Fruit fly (Drosophila melanogaster): ENCODE measurements around the gene Rab7.

Rab7 gene

DNA sequence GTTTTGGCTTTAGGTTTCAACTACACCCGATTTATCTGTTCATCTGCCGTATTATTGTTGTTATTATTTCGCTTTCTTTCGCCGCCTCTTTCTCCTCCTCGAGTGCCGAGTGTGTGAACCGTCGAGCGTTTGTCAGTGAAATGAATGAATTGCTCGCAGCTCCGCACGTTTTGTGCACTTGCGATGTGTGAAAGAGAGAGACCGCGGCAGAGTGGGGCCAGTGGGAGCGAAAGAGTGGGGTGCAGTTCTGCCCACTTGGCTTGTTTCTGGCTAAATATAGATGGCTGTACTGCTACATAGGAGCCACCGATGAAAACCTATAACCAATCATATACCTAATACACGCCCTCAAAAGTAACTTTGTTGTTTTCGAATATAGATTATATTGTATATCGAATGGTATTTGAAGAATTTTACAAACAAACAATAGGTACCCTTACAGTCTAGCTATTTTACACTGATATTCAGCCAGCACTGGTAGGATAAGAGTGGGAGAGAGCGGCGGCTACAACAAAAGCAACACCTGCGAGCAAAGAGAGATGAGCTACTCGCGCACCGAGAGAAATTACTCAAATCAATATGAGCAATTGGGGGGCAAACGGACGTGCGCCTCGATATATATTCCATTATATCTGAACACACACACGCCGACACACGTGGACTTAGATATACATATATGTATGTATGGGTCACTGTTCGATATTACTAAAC lies 13.8 kb downstream of the Rab7 start (continued):
- TF ChIP-seq eg (GFP tag; IDR thresholded peaks at IDR 0.05) (peak; percentile 54), CG1621 (tag; optimal IDR thresholded peaks at IDR 0.05) (no peak), OdsH (GFP tag; optimal IDR thresholded peaks at IDR 0.05) (peak; percentile 47), Smox (GFP tag; optimal IDR thresholded peaks at IDR 0.05) (peak; percentile 1), spab (GFP tag; optimal IDR thresholded peaks at IDR 0.05) (no peak), ss (GFP tag; optimal IDR thresholded peaks at IDR 0.05) (peak in 1 of 2 experiments; percentile 26), CG6276 (GFP tag; optimal IDR thresholded peaks at IDR 0.05) (peak; percentile 41), Gug (GFP tag; IDR thresholded peaks at IDR 0.05) (peak; percentile 46)

DNA sequence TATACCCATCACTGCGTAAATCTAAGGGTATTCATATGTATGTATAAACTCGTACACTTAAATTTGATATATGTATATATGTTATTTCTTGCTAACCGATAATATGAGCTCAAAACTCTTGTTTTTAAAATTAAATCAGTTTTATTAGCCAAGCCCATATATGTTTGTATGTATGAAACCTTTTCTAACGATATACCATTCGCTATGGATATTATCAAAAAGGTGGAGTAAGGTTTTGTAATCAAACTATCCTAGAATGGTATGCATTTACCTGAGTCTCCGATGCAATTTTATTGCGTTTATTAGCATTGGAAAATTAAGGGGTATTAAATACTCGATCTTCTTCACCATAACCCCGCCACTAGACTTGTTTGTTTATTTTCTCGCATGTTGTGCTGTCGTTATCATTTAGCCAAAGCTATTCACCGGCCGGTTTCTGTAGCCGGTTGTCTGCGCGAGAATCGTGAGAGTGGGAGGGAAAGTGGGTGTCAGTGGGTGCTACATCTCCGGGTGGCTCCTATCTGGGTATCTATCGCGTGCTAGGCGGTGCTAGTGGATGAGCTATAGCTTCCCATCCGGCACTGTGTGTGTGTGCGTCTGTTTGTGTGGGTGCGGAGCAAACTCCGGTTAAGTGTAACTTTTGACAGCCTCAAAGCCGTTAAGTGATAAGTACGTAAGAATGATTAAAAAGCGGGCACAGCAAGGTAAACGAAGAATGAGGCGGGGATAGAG lies 15.1 kb downstream of the Rab7 start:
- TF ChIP-seq Eip78C (GFP tag) (peak; percentile 67), topi (GFP tag; optimal IDR thresholded peaks at IDR 0.05) (no peak), CG6276 (GFP tag; optimal IDR thresholded peaks at IDR 0.05) (peak; percentile 57), pdm3 (GFP tag; optimal IDR thresholded peaks at IDR 0.05) (peak; percentile 19), fkh (GFP tag; optimal IDR thresholded peaks at IDR 0.05) (peak; percentile 71), Eip75B (GFP tag; optimal IDR thresholded peaks at IDR 0.05) (peak; percentile 4), Hr4 (GFP tag; optimal IDR thresholded peaks at IDR 0.05) (peak; percentile 32), eg (GFP tag; IDR thresholded peaks at IDR 0.05) (0 out of 3 replicates have a peak, but pooled peaks have one; percentile 14), Sox14 (GFP tag; optimal IDR thresholded peaks at IDR 0.05) (peak; percentile 1), CG3919 (GFP tag; optimal IDR thresholded peaks at IDR 0.05) (peak; percentile 3), CG32006 (GFP tag; optimal IDR thresholded peaks at IDR 0.05) (peak; percentile 58), CG10669 (GFP tag; optimal IDR thresholded peaks at IDR 0.05) (no peak), svp (GFP tag) (peak; percentile 64), Ets96B (tag; optimal IDR thresholded peaks at IDR 0.05) (no peak), salr (GFP tag; optimal IDR thresholded peaks at IDR 0.05) (peak in 1 of 2 experiments; percentile 55)

DNA sequence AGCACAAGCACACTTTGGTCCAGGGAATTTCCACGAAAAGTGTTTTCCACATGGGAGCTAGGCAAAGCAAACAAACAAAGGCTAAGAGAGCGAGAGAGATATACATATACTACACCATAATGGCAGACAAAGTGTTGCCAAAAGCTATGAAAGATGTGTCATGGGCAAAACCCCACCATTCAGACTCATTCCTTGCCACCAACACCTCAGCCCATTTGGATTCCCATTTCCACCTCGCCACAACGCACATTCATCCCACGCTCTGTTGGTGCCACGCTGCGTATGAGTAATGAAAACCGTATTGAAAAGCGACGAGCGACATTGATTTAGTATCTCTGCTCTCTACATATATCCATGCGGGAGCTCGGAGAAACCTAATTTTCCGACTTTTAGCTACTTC lies 16.1 kb downstream of the Rab7 start:
- TF ChIP-seq ss (GFP tag; optimal IDR thresholded peaks at IDR 0.05) (no peak), CG32006 (GFP tag; optimal IDR thresholded peaks at IDR 0.05) (no peak), fkh (GFP tag; optimal IDR thresholded peaks at IDR 0.05) (no peak), CG6792 (GFP tag; optimal IDR thresholded peaks at IDR 0.05) (no peak), lz (GFP tag; optimal IDR thresholded peaks at IDR 0.05) (no peak), Sox102F (GFP tag; optimal IDR thresholded peaks at IDR 0.05) (no peak), CG3919 (GFP tag; optimal IDR thresholded peaks at IDR 0.05) (no peak), salr (GFP tag; optimal IDR thresholded peaks at IDR 0.05) (no peak)

DNA sequence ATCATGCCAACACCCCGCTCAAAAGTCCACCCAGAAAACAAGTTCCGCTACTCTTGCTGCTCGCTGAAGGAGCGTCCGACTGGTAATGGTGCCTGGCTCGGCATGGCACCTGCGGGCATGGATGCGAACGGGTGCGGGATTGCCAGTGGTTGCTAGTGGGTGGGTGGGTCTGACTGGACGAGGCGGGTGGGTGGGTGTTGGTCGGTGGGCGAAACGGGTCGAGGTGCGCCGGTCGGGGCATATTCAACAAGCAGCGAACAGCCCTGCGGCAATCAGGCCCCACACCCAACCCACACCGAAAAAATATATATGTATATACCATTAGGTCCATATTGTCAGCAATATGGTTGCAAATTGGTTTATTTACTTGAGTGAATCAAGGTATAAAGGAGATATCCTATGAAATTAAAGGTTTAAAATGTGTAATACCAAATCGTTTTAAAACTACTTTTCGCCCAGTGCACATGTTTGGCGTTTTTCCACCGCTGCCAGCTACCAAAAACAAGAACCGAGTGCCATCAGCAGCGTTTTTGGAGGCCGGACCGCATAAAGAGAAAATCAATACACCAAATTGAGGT lies 17.9 kb downstream of the Rab7 start:
- TF ChIP-seq esn (GFP tag; optimal IDR thresholded peaks at IDR 0.05) (peak; percentile 33), Smox (GFP tag; optimal IDR thresholded peaks at IDR 0.05) (peak; percentile 54), CG6792 (GFP tag; optimal IDR thresholded peaks at IDR 0.05) (peak; percentile 18), Lpt (GFP tag; optimal IDR thresholded peaks at IDR 0.05) (peak; percentile 26), Sox15 (GFP tag; optimal IDR thresholded peaks at IDR 0.05) (no peak), CG8319 (GFP tag; optimal IDR thresholded peaks at IDR 0.05) (no peak), pdm3 (GFP tag; optimal IDR thresholded peaks at IDR 0.05) (peak; percentile 30), Hr39 (GFP tag; optimal IDR thresholded peaks at IDR 0.05) (peak; percentile 53), CG3032 (tag; optimal IDR thresholded peaks at IDR 0.05) (no peak), CG6854 (GFP tag; optimal IDR thresholded peaks at IDR 0.05) (no peak), CG31627 (GFP tag; optimal IDR thresholded peaks at IDR 0.05) (peak; percentile 42), CG8119 (GFP tag; IDR thresholded peaks at IDR 0.05) (peak; percentile 75), Sox102F (GFP tag; optimal IDR thresholded peaks at IDR 0.05) (peak; percentile 48), CG1621 (tag; optimal IDR thresholded peaks at IDR 0.05) (no peak), svp (GFP tag) (peak; percentile 73), ss (GFP tag; optimal IDR thresholded peaks at IDR 0.05) (no peak), fd59A (GFP tag; optimal IDR thresholded peaks at IDR 0.05) (no peak), lz (GFP tag; optimal IDR thresholded peaks at IDR 0.05) (peak; percentile 48), CG4318 (GFP tag; optimal IDR thresholded peaks at IDR 0.05) (peak; percentile 40), dsx (GFP tag; optimal IDR thresholded peaks at IDR 0.05; ENCODE audit: poor library complexity, severe bottlenecking) (no peak), acj6 (GFP tag; optimal IDR thresholded peaks at IDR 0.05) (peak; percentile 48), CG9139 (GFP tag; optimal IDR thresholded peaks at IDR 0.05) (no peak), Eip93F (GFP tag; optimal IDR thresholded peaks at IDR 0.05) (no peak), salr (GFP tag; optimal IDR thresholded peaks at IDR 0.05) (no peak), Gug (GFP tag; IDR thresholded peaks at IDR 0.05) (peak; percentile 39), Hr38 (GFP tag; optimal IDR thresholded peaks at IDR 0.05) (no peak), OdsH (GFP tag; optimal IDR thresholded peaks at IDR 0.05) (peak; percentile 60), CG16779 (tag; optimal IDR thresholded peaks at IDR 0.05) (peak; percentile 2)
